Fruit fly (Drosophila melanogaster) whole organism, embryonic: Measurements from ENCODE around the gene Herc4.

ENCODE experiments used
- ATbp ChIP-seq: fragments of 200-800 bp; sonication (Bioruptor generic); optimal IDR thresholded peaks from 2 replicates; lab custom pipeline; 2017; ENCODE audit warnings: missing biosample characterization, mild to moderate bottlenecking, missing genetic modification characterization, missing genetic modification reagents
- CG10209 ChIP-seq: fragments of 200-800 bp; sonication (Bioruptor generic); optimal IDR thresholded peaks from 3 replicates; lab custom pipeline; 2017; ENCODE audit warnings: missing biosample characterization, mild to moderate bottlenecking, missing genetic modification characterization, missing genetic modification reagents
- CG10267 ChIP-seq: fragments of 200-800 bp; sonication (Bioruptor generic); optimal IDR thresholded peaks from 2 replicates; lab custom pipeline; 2018; ENCODE audit warnings: missing biosample characterization, mild to moderate bottlenecking, missing genetic modification characterization, moderate library complexity
- CG12236 ChIP-seq: fragments of 200-800 bp; sonication (Bioruptor generic); optimal IDR thresholded peaks from 2 replicates; lab custom pipeline; 2016; ENCODE audit warnings: missing biosample characterization, missing genetic modification characterization
- CG13424 ChIP-seq: fragments of 200-800 bp; sonication (Bioruptor generic); optimal IDR thresholded peaks from 2 replicates; lab custom pipeline; 2019; ENCODE audit warnings: missing biosample characterization, mild to moderate bottlenecking, missing genetic modification characterization, moderate library complexity
- CG14667 ChIP-seq: fragments of 200-800 bp; sonication (Bioruptor generic); IDR thresholded peaks from 2 replicates; pipeline ENCODE4 v1.3.6; 2022; ENCODE audit warnings: missing biosample characterization, missing genetic modification characterization
- CG1792 ChIP-seq: fragments of 200-800 bp; sonication (Bioruptor generic); optimal IDR thresholded peaks from 2 replicates; lab custom pipeline; 2016; ENCODE audit warnings: missing biosample characterization, missing genetic modification characterization
- CG18764 ChIP-seq: fragments of 200-800 bp; sonication (Bioruptor generic); optimal IDR thresholded peaks from 3 replicates; lab custom pipeline; 2016; ENCODE audit warnings: missing biosample characterization, missing genetic modification characterization
- CG2712 ChIP-seq: fragments of 200-800 bp; optimal IDR thresholded peaks from 3 replicates; lab custom pipeline; 2019; ENCODE audit warnings: missing biosample characterization, mild to moderate bottlenecking, missing genetic modification characterization, moderate library complexity
- CG34376 ChIP-seq: fragments of 200-800 bp; sonication (Bioruptor generic); optimal IDR thresholded peaks from 2 replicates; lab custom pipeline; 2018; ENCODE audit warnings: missing biosample characterization, mild to moderate bottlenecking, missing genetic modification characterization
- CG3726 ChIP-seq: fragments of 200-800 bp; sonication (Bioruptor generic); IDR thresholded peaks from 3 replicates; pipeline ENCODE4, ENCODE4 v1.3.6; 2022; ENCODE audit warnings: missing biosample characterization, missing genetic modification characterization
- CG4707 ChIP-seq: fragments of 200-800 bp; sonication (Bioruptor generic); optimal IDR thresholded peaks from 2 replicates; lab custom pipeline; 2018; ENCODE audit warnings: missing biosample characterization, mild to moderate bottlenecking, missing genetic modification characterization, moderate library complexity
- CG5180 ChIP-seq: fragments of 200-800 bp; sonication (Bioruptor generic); optimal IDR thresholded peaks from 3 replicates; lab custom pipeline; 2017; ENCODE audit warnings: missing biosample characterization, missing genetic modification characterization, mild to moderate bottlenecking, moderate library complexity, missing genetic modification reagents
- CG8290 ChIP-seq, 3 experiments: fragments of 200-800 bp; sonication (Bioruptor generic); optimal IDR thresholded peaks; 2 replicates each; lab custom pipeline; 2016 to 2019; ENCODE audit warnings: missing biosample characterization in 3 of 3, missing genetic modification characterization in 3 of 3, mild to moderate bottlenecking in 2 of 3, moderate library complexity in 1 of 3
- CG8388 ChIP-seq: fragments of 200-800 bp; sonication (Bioruptor generic); optimal IDR thresholded peaks from 2 replicates; lab custom pipeline; 2019; ENCODE audit warnings: missing biosample characterization, mild to moderate bottlenecking, missing genetic modification characterization, moderate library complexity
- CG8765 ChIP-seq: fragments of 200-800 bp; sonication (Bioruptor generic); IDR thresholded peaks from 2 replicates; pipeline ENCODE4 v1.3.6; 2022; ENCODE audit warnings: missing biosample characterization, missing genetic modification characterization
- CG9932 ChIP-seq: fragments of 200-800 bp; sonication (Bioruptor generic); IDR thresholded peaks from 2 replicates; pipeline ENCODE4 v1.3.6; 2022; ENCODE audit warnings: missing biosample characterization, missing genetic modification characterization
- CkIIα-i1 ChIP-seq: fragments of 200-800 bp; sonication (Bioruptor generic); IDR thresholded peaks from 2 replicates; pipeline ENCODE4 v1.3.6; 2022; ENCODE audit warnings: missing biosample characterization, missing genetic modification characterization
- D ChIP-seq, 2 experiments: fragments of 200-800 bp in 1 of 2; fragments of >200 bp in 1 of 2; sonication (Bioruptor generic) in 1 of 2; optimal IDR thresholded peaks; 2 replicates in 1 of 2; 3 replicates in 1 of 2; lab custom pipeline; 2017; ENCODE audit warnings: mild to moderate bottlenecking in 1 of 2, missing biosample characterization in 1 of 2, missing genetic modification characterization in 1 of 2, missing genetic modification reagents in 1 of 2
- Dek ChIP-seq: fragments of 200-800 bp; sonication (Bioruptor generic); optimal IDR thresholded peaks from 3 replicates; lab custom pipeline; 2019; ENCODE audit warnings: missing biosample characterization, mild to moderate bottlenecking, missing genetic modification characterization, moderate library complexity
- Drgx ChIP-seq: fragments of 200-800 bp; sonication (Bioruptor generic); IDR thresholded peaks from 2 replicates; pipeline ENCODE4 v1.3.6; 2022; ENCODE audit warnings: missing biosample characterization, missing genetic modification characterization
- ERR ChIP-seq: fragments of 200-800 bp; sonication (Bioruptor generic); optimal IDR thresholded peaks from 2 replicates; lab custom pipeline; 2016; ENCODE audit warnings: missing biosample characterization, missing genetic modification characterization
- Hand ChIP-seq: fragments of 200-800 bp; sonication (Bioruptor generic); optimal IDR thresholded peaks from 2 replicates; lab custom pipeline; 2017; ENCODE audit warnings: mild to moderate bottlenecking, missing biosample characterization, missing genetic modification reagents, missing genetic modification characterization
- Jarid2 ChIP-seq: fragments of 200-800 bp; sonication (Bioruptor generic); optimal IDR thresholded peaks from 3 replicates; lab custom pipeline; 2017; ENCODE audit warnings: mild to moderate bottlenecking, missing biosample characterization, missing genetic modification reagents, missing genetic modification characterization
- Max ChIP-seq: fragments of 200-800 bp; sonication (Bioruptor generic); optimal IDR thresholded peaks from 2 replicates; lab custom pipeline; 2016; ENCODE audit warnings: missing biosample characterization, mild to moderate bottlenecking, missing genetic modification characterization
- NC2α ChIP-seq: fragments of 200-800 bp; sonication (Bioruptor generic); optimal IDR thresholded peaks from 2 replicates; lab custom pipeline; 2016; ENCODE audit warnings: missing biosample characterization, missing genetic modification characterization
- Oli ChIP-seq: fragments of 200-800 bp; sonication (Bioruptor generic); optimal IDR thresholded peaks from 2 replicates; lab custom pipeline; 2018; ENCODE audit warnings: missing biosample characterization, mild to moderate bottlenecking, missing genetic modification characterization, moderate library complexity
- Rfx ChIP-seq: fragments of 200-800 bp; sonication (Bioruptor generic); IDR thresholded peaks from 2 replicates; pipeline ENCODE4 v1.3.6; 2022; ENCODE audit warnings: missing biosample characterization, missing genetic modification characterization
- aop ChIP-seq: fragments of 200-800 bp; sonication (Bioruptor generic); IDR thresholded peaks from 2 replicates; pipeline ENCODE4 v1.3.6; 2022; ENCODE audit warnings: missing biosample characterization, missing genetic modification characterization
- ash1 ChIP-seq: fragments of 200-800 bp; sonication (Bioruptor generic); optimal IDR thresholded peaks from 2 replicates; lab custom pipeline; 2018; ENCODE audit warnings: missing biosample characterization, mild to moderate bottlenecking, missing genetic modification characterization
- chif ChIP-seq, 2 experiments: fragments of 200-800 bp; sonication (Bioruptor generic); optimal IDR thresholded peaks; 3 replicates each; lab custom pipeline; 2016; ENCODE audit warnings: missing biosample characterization in 2 of 2, missing genetic modification characterization in 2 of 2
- chinmo ChIP-seq: fragments of 200-800 bp; sonication (Bioruptor generic); IDR thresholded peaks from 4 replicates; pipeline ENCODE4 v1.3.6; 2022; ENCODE audit warnings: missing biosample characterization, missing genetic modification characterization; ENCODE audit not compliant: partially characterized antibody
- chn ChIP-seq: fragments of 200-800 bp; sonication (Bioruptor generic); optimal IDR thresholded peaks from 2 replicates; lab custom pipeline; 2016; ENCODE audit warnings: missing biosample characterization, missing genetic modification characterization
- corto ChIP-seq: fragments of 200-800 bp; sonication (Bioruptor generic); optimal IDR thresholded peaks from 2 replicates; lab custom pipeline; 2016; ENCODE audit warnings: missing biosample characterization, mild to moderate bottlenecking, missing genetic modification characterization, moderate library complexity
- disco-r ChIP-seq: fragments of 200-800 bp; sonication (Bioruptor generic); optimal IDR thresholded peaks from 2 replicates; lab custom pipeline; 2016; ENCODE audit warnings: missing biosample characterization, missing genetic modification characterization
- ems ChIP-seq: fragments of 200-800 bp; sonication (Bioruptor generic); optimal IDR thresholded peaks from 3 replicates; lab custom pipeline; 2016; ENCODE audit warnings: missing biosample characterization, missing genetic modification characterization
- gsb ChIP-seq: fragments of 200-800 bp; sonication (Bioruptor generic); IDR thresholded peaks from 2 replicates; pipeline ENCODE4 v1.3.6; 2022; ENCODE audit warnings: missing biosample characterization, missing genetic modification characterization
- h ChIP-seq: fragments of >200 bp; optimal IDR thresholded peaks from 2 replicates; lab custom pipeline; 2017
- hkb ChIP-seq, 2 experiments: fragments of 200-800 bp in 1 of 2; fragments of >200 bp in 1 of 2; sonication (Bioruptor generic) in 1 of 2; IDR thresholded peaks in 1 of 2; optimal IDR thresholded peaks in 1 of 2; 2 replicates each; pipeline versions ENCODE4 v1.3.6 to Lab custom; 2017 to 2022; ENCODE audit warnings: missing biosample characterization in 1 of 2, missing genetic modification characterization in 1 of 2
- insv ChIP-seq, 2 experiments: fragments of 200-800 bp; sonication (Bioruptor generic); optimal IDR thresholded peaks; 3 replicates each; lab custom pipeline; 2016 to 2018; ENCODE audit warnings: missing biosample characterization in 2 of 2, missing genetic modification characterization in 2 of 2
- kah ChIP-seq: fragments of 200-800 bp; sonication (Bioruptor generic); optimal IDR thresholded peaks from 2 replicates; lab custom pipeline; 2018; ENCODE audit warnings: missing biosample characterization, mild to moderate bottlenecking, missing genetic modification characterization
- nom ChIP-seq: fragments of 200-800 bp; sonication (Bioruptor generic); optimal IDR thresholded peaks from 2 replicates; lab custom pipeline; 2017; ENCODE audit warnings: missing biosample characterization, missing genetic modification characterization, mild to moderate bottlenecking, moderate library complexity, missing genetic modification reagents
- pum ChIP-seq: fragments of 200-800 bp; sonication (Bioruptor generic); optimal IDR thresholded peaks from 2 replicates; lab custom pipeline; 2016; ENCODE audit warnings: missing biosample characterization, missing genetic modification characterization
- sqz ChIP-seq: fragments of 200-800 bp; sonication (Bioruptor generic); optimal IDR thresholded peaks from 3 replicates; lab custom pipeline; 2018; ENCODE audit warnings: missing biosample characterization, mild to moderate bottlenecking, missing genetic modification characterization
- tgo ChIP-seq: fragments of 200-800 bp; sonication (Bioruptor generic); IDR thresholded peaks from 3 replicates; pipeline ENCODE4 v1.3.6; 2022; ENCODE audit warnings: missing biosample characterization, missing genetic modification characterization
- vvl ChIP-seq: fragments of 200-800 bp; sonication (Bioruptor generic); IDR thresholded peaks from 2 replicates; pipeline ENCODE4 v1.3.6; 2022; ENCODE audit warnings: missing biosample characterization, missing genetic modification characterization
- zen ChIP-seq: fragments of 200-800 bp; sonication (Bioruptor generic); optimal IDR thresholded peaks from 3 replicates; lab custom pipeline; 2018; ENCODE audit warnings: missing biosample characterization, mild to moderate bottlenecking, missing genetic modification characterization, moderate library complexity
- zen2 ChIP-seq: fragments of 200-800 bp; sonication (Bioruptor generic); IDR thresholded peaks from 3 replicates; pipeline ENCODE4 v1.3.6; 2022; ENCODE audit warnings: missing biosample characterization, missing genetic modification characterization; ENCODE audit not compliant: partially characterized antibody

Herc4 gene

dm6 chr3L:1366879-1367650 is 53.6 kb downstream of the Herc4 start (continued):
- TF ChIP-seq CkIIα-i1 (GFP tag; lab: Robert Waterston, UW) (no peak), CG8388 (GFP tag; lab: Kevin White, UChicago) (peak; percentile 82), kah (GFP tag; lab: Kevin White, UChicago) (no peak), chn (GFP tag; lab: Kevin White, UChicago) (no peak), CG5180 (peak; percentile 99), zen2 (peak; percentile 58; the same call in 2 of the 3 replicates), CG12236 (no peak), ash1 (GFP tag; lab: Kevin White, UChicago) (no peak), ATbp (no peak), Hand (GFP tag; lab: Kevin White, UChicago) (no peak), ems (GFP tag; lab: Kevin White, UChicago) (no peak), Max (GFP tag; lab: Kevin White, UChicago) (no peak), h (lab: Kevin White, UChicago) (no peak), hkb (optimal IDR thresholded peaks at IDR 0.05; lab: Kevin White, UChicago) (no peak), hkb (GFP tag; IDR thresholded peaks at IDR 0.05; lab: Robert Waterston, UW) (no peak), CG14667 (GFP tag; lab: Robert Waterston, UW) (no peak), ERR (GFP tag; lab: Kevin White, UChicago) (no peak), NC2α (GFP tag; lab: Kevin White, UChicago) (no peak), chif (GFP tag; optimal IDR thresholded peaks at IDR 0.05; lab: Kevin White, UChicago) (no peak), gsb (no peak), chinmo (GFP tag; lab: Robert Waterston, UW) (peak; percentile 76; the same call in 1 of the 4 replicates), Drgx (GFP tag; lab: Robert Waterston, UW) (peak; percentile 45; the same call in 1 of the 2 replicates), aop (peak; percentile 74; the same call in 1 of the 2 replicates), Dek (tag; lab: Kevin White, UChicago) (no peak), zen (no peak), CG9932 (GFP tag; lab: Robert Waterston, UW) (no peak), CG4707 (GFP tag; lab: Kevin White, UChicago) (peak; percentile 79), Jarid2 (GFP tag; lab: Kevin White, UChicago) (peak; percentile 26), corto (GFP tag; lab: Kevin White, UChicago) (no peak), nom (GFP tag; lab: Kevin White, UChicago) (peak; percentile 52), CG8765 (no peak), CG34376 (GFP tag; lab: Kevin White, UChicago) (no peak), disco-r (GFP tag; lab: Kevin White, UChicago) (no peak), sqz (peak; percentile 13), CG13424 (tag; lab: Kevin White, UChicago) (no peak), vvl (peak; percentile 34; the same call in 1 of the 2 replicates), insv (GFP tag; optimal IDR thresholded peaks at IDR 0.05; lab: Kevin White, UChicago) (no peak), tgo (no peak), D (optimal IDR thresholded peaks at IDR 0.05; lab: Kevin White, UChicago) (no peak), D (GFP tag; optimal IDR thresholded peaks at IDR 0.05; lab: Kevin White, UChicago) (no peak), CG8290 (GFP tag; optimal IDR thresholded peaks at IDR 0.05; lab: Kevin White, UChicago) (no peak), CG8290 (tag; optimal IDR thresholded peaks at IDR 0.05; lab: Kevin White, UChicago) (no peak), pum (GFP tag; lab: Kevin White, UChicago) (no peak), Rfx (GFP tag; lab: Robert Waterston, UW) (no peak), CG2712 (tag; lab: Kevin White, UChicago) (no peak), Oli (no peak), CG10267 (tag; lab: Kevin White, UChicago) (no peak), CG10209 (GFP tag; lab: Kevin White, UChicago) (no peak), CG3726 (no peak), CG1792 (GFP tag; lab: Kevin White, UChicago) (no peak), CG18764 (GFP tag; lab: Kevin White, UChicago) (no peak)
